Worm (Caenorhabditis elegans) whole organism, early embryonic: Measurements from ENCODE around the gene clec-124.
"Not testable (repeated sequence)": the region's sequence is repeated elsewhere in the genome, so short reads cannot be mapped to it uniquely, and the experiment has no call there.

Experiments
- B0310.2 ChIP-seq: sonication (generic microtip); optimal IDR thresholded peaks from 2 replicates; lab custom pipeline; 2016; ENCODE audit warnings: mild to moderate bottlenecking, missing genetic modification characterization, missing compliant biosample characterization
- F13C5.2 ChIP-seq: sonication (generic microtip); optimal IDR thresholded peaks from 2 replicates; lab custom pipeline; 2017; ENCODE audit warnings: mild to moderate bottlenecking, missing genetic modification characterization, inconsistent platforms, missing compliant biosample characterization
- aly-1 ChIP-seq: sonication (generic microtip); optimal IDR thresholded peaks from 2 replicates; lab custom pipeline; 2016; ENCODE audit warnings: missing genetic modification characterization, missing compliant biosample characterization
- ama-1 ChIP-seq: fragments of 150-350 bp; optimal IDR thresholded peaks from 2 replicates; lab custom pipeline; 2014
- ceh-13 ChIP-seq: fragments of 200-800 bp; sonication (Bioruptor generic); optimal IDR thresholded peaks from 2 replicates; lab custom pipeline; 2018; ENCODE audit warnings: mild to moderate bottlenecking, missing genetic modification characterization, missing compliant biosample characterization
- ceh-36 ChIP-seq: sonication (generic microtip); optimal IDR thresholded peaks from 2 replicates; lab custom pipeline; 2016; ENCODE audit warnings: missing genetic modification characterization, inconsistent platforms, missing compliant biosample characterization
- ets-7 ChIP-seq: sonication (generic microtip); optimal IDR thresholded peaks from 2 replicates; lab custom pipeline; 2016; ENCODE audit warnings: missing genotype, missing genetic modification characterization, missing compliant biosample characterization
- flt-1 ChIP-seq: fragments of 200-800 bp; sonication (Bioruptor generic); IDR thresholded peaks from 2 replicates; pipeline ENCODE4 v1.3.6; 2022; ENCODE audit warnings: missing genetic modification characterization, missing compliant biosample characterization
- hmbx-1 ChIP-seq: sonication (generic microtip); optimal IDR thresholded peaks from 2 replicates; lab custom pipeline; 2016; ENCODE audit warnings: mild to moderate bottlenecking, missing genetic modification characterization, missing compliant biosample characterization
- hmg-4 ChIP-seq: fragments of 200-800 bp; sonication (Bioruptor generic); optimal IDR thresholded peaks from 2 replicates; lab custom pipeline; 2018; ENCODE audit warnings: mild to moderate bottlenecking, missing genetic modification characterization, missing compliant biosample characterization
- hnd-1 ChIP-seq: sonication (generic microtip); optimal IDR thresholded peaks from 2 replicates; lab custom pipeline; 2016; ENCODE audit warnings: missing genetic modification characterization, missing compliant biosample characterization
- pes-1 ChIP-seq: fragments of 200-800 bp; sonication (Bioruptor generic); IDR thresholded peaks from 2 replicates; pipeline ENCODE4 v1.3.6; 2022; ENCODE audit warnings: missing genetic modification reagents, missing genetic modification characterization, missing compliant biosample characterization
- scrt-1 ChIP-seq: fragments of 200-800 bp; sonication (Bioruptor generic); IDR thresholded peaks from 2 replicates; pipeline ENCODE4 v1.3.6; 2022; ENCODE audit warnings: missing genetic modification characterization, missing compliant biosample characterization
- sea-1 ChIP-seq: fragments of 200-800 bp; sonication (Bioruptor generic); conservative IDR thresholded peaks from 2 replicates; pipeline ENCODE4 v1.3.6; 2022; ENCODE audit warnings: missing genetic modification characterization, missing compliant biosample characterization
- tbx-11 ChIP-seq: fragments of 200-800 bp; sonication (Bioruptor generic); IDR thresholded peaks from 2 replicates; pipeline ENCODE4 v1.3.6; 2022; ENCODE audit warnings: missing genetic modification characterization, missing compliant biosample characterization
- tbx-37 ChIP-seq: fragments of 200-800 bp; sonication (Bioruptor generic); conservative IDR thresholded peaks from 2 replicates; pipeline ENCODE4 v1.3.6; 2022; ENCODE audit warnings: missing genetic modification reagents, missing genetic modification characterization, missing compliant biosample characterization
- tra-4 ChIP-seq: sonication (generic microtip); optimal IDR thresholded peaks from 2 replicates; lab custom pipeline; 2017; ENCODE audit warnings: missing genetic modification characterization, missing compliant biosample characterization

Gene clec-124

DNA sequence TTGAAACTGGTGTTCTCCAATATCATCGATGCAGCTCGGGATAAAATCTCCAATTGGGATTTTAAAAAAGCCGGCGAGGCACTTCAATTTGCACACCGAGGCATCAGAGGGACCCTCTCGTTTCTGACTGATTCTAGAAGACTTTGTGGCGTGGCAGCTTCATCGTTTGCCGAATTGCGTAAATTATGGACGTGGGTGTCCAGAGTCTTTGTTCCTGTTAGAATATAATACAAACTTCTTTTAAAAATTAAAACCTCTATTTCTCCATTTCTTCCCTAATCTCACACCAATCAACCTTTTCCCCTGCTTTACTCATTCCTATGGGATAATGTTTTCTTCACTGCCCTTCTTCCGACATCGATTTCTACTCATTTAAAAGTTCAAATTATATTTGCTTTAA, 39.1 kb upstream of the clec-124 start, which contains the start of gene ZC239.5:
ZC239.5 (plus strand) TSS at position 301 of the 400 bp plus-strand sequence.
- TF ChIP-seq F13C5.2 (tag; lab: Kevin White, UChicago): no peak
- TF ChIP-seq ets-7 (tag; lab: Kevin White, UChicago): no peak
- TF ChIP-seq ama-1 (lab: Kevin White, UChicago): no peak
- TF ChIP-seq flt-1 (GFP tag; lab: Robert Waterston, UW): no peak
- TF ChIP-seq ceh-36 (tag; lab: Kevin White, UChicago): no peak
- no peak for TF ChIP-seq hmbx-1
- TF ChIP-seq pes-1 (GFP tag; lab: Robert Waterston, UW): no peak
- TF ChIP-seq hnd-1 (tag; lab: Kevin White, UChicago): no peak
- no peak for TF ChIP-seq tbx-37 (GFP tag; lab: Robert Waterston, UW)

ce11 chrII:3213898-3214297, 35.6 kb upstream of the clec-124 start, which contains the start of gene ZC239.4:
Gene ZC239.4, plus strand, starts transcription at chrII:3214198.
- no peak for TF ChIP-seq flt-1 (GFP tag; lab: Robert Waterston, UW)
- no peak for TF ChIP-seq aly-1
- no peak for TF ChIP-seq tbx-11 (GFP tag; lab: Robert Waterston, UW)
- no peak for TF ChIP-seq sea-1 (GFP tag; lab: Robert Waterston, UW)
- TF ChIP-seq F13C5.2 (tag; lab: Kevin White, UChicago): no peak
- no peak for TF ChIP-seq ama-1 (lab: Kevin White, UChicago)
- no peak for TF ChIP-seq ets-7 (tag; lab: Kevin White, UChicago)
- TF ChIP-seq scrt-1 (GFP tag; lab: Robert Waterston, UW): no peak
- TF ChIP-seq hmbx-1: no peak
- TF ChIP-seq tbx-37 (GFP tag; lab: Robert Waterston, UW): no peak

ce11 chrII:3215762-3216161, 33.7 kb upstream of the clec-124 start, which contains the start of gene ZC239.3:
Gene ZC239.3, plus strand, starts transcription at chrII:3216062.
- not testable (repeated sequence) for TF ChIP-seq tbx-11 (GFP tag; lab: Robert Waterston, UW); sea-1 (GFP tag; lab: Robert Waterston, UW); hmg-4 (GFP tag; lab: Kevin White, UChicago)

DNA sequence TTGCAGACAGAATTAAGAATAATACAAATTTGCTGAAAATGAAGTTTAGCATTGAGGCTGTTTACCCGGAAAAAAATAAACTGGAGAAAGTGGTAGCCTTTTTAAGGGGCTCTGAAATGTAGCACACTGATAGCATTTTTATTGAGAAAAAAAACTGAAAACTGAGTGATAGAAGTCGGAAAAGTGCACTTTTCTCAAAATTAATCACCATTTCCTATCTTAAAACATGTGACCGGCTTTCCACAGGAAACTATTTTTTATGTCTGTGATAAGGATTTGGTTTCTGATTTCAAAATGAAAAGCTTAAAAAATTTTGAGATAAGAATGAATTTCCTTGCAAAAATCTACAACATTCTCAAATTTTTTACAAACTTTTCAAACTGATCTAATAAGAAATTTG, 28.8 kb upstream of the clec-124 start, which contains the start of gene ZC239.22:
ZC239.22 (minus strand) TSS at position 101 of the 400 bp plus-strand sequence.
- TF ChIP-seq ama-1 (lab: Kevin White, UChicago) (no peak), B0310.2 (tag; lab: Kevin White, UChicago) (no peak), F13C5.2 (tag; lab: Kevin White, UChicago) (no peak), tbx-37 (GFP tag; lab: Robert Waterston, UW) (no peak), aly-1 (no peak), ceh-36 (tag; lab: Kevin White, UChicago) (no peak)

ce11 chrII:3221730-3222129, 27.8 kb upstream of the clec-124 start, which contains the start of gene ZC239.14:
Gene ZC239.14, minus strand, starts transcription at chrII:3222034.
- no peak for TF ChIP-seq tbx-37 (GFP tag; lab: Robert Waterston, UW)
- TF ChIP-seq hmbx-1: no peak
- no peak for TF ChIP-seq F13C5.2 (tag; lab: Kevin White, UChicago)
- no peak for TF ChIP-seq B0310.2 (tag; lab: Kevin White, UChicago)
- no peak for TF ChIP-seq ceh-36 (tag; lab: Kevin White, UChicago)
- TF ChIP-seq pes-1 (GFP tag; lab: Robert Waterston, UW): no peak
- no peak for TF ChIP-seq ets-7 (tag; lab: Kevin White, UChicago)

ce11 chrII:3222686-3223085, 26.8 kb upstream of the clec-124 start, which contains the start of gene ZC239.13:
Gene ZC239.13, minus strand, starts transcription at chrII:3222839.
- no peak for TF ChIP-seq B0310.2 (tag; lab: Kevin White, UChicago)
- TF ChIP-seq tbx-11 (GFP tag; lab: Robert Waterston, UW): no peak
- no peak for TF ChIP-seq ama-1 (lab: Kevin White, UChicago)
- no peak for TF ChIP-seq scrt-1 (GFP tag; lab: Robert Waterston, UW)
- TF ChIP-seq flt-1 (GFP tag; lab: Robert Waterston, UW): no peak
- no peak for TF ChIP-seq hmg-4 (GFP tag; lab: Kevin White, UChicago)

DNA sequence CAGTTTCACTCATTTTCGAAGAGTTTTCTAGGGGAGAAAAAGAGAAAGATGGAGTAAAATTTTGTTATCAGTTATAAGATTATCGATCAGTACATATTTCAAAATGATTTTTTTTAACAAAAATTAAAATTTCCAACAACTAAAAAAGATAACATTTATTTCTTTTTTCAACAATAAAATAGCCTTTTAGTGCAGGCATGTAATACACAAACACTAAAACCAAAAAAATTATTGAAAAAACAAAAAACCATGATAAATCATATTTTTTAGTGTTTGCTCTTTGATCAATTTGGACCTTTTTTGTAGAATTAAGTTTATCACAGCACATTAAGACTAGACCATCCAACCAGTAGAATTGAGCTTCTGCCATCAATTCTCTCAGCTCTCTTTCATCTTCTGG, 24.9 kb upstream of the clec-124 start, which contains the start of gene ZC239.15:
ZC239.15 (minus strand) TSS at position 101 of the 400 bp plus-strand sequence.
- TF ChIP-seq F13C5.2 (tag; lab: Kevin White, UChicago) (no peak), sea-1 (GFP tag; lab: Robert Waterston, UW) (no peak), tra-4 (tag; lab: Kevin White, UChicago) (no peak), ceh-13 (GFP tag; lab: Kevin White, UChicago) (no peak)

DNA sequence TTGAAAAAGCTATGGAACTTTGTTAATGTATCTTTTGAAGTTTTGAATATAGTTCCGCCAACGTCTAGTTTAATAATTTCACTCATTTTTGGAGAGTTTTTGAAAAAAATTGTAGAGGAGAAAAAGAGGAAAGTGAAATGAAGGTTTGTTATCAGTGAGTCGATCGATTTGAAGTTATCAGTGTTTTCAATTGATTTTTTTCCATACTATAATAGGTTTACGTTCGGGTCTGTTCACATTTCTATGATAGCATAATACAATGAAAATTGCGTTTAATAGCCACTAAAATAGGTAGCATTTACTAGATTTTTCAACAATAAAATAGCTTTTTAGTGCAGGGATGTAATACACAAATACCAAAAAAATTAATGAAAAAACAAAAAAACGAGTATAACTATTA, 24.3 kb upstream of the clec-124 start, which contains the start of gene ZC239.16:
ZC239.16 (minus strand) TSS at position 120 of the 400 bp plus-strand sequence.
- TF ChIP-seq F13C5.2 (tag; lab: Kevin White, UChicago): no peak
- TF ChIP-seq ceh-13 (GFP tag; lab: Kevin White, UChicago): no peak
- TF ChIP-seq ceh-36 (tag; lab: Kevin White, UChicago): no peak

ce11 chrII:3225780-3226179, 23.7 kb upstream of the clec-124 start, which contains the start of gene ZC239.17:
Gene ZC239.17, minus strand, starts transcription at chrII:3225880.
- TF ChIP-seq hnd-1 (tag; lab: Kevin White, UChicago) (no peak), aly-1 (no peak), tbx-11 (GFP tag; lab: Robert Waterston, UW) (no peak), ama-1 (lab: Kevin White, UChicago) (no peak), pes-1 (GFP tag; lab: Robert Waterston, UW) (no peak), B0310.2 (tag; lab: Kevin White, UChicago) (no peak), scrt-1 (GFP tag; lab: Robert Waterston, UW) (no peak), hmbx-1 (no peak), sea-1 (GFP tag; lab: Robert Waterston, UW) (no peak), ceh-13 (GFP tag; lab: Kevin White, UChicago) (no peak), tbx-37 (GFP tag; lab: Robert Waterston, UW) (no peak), tra-4 (tag; lab: Kevin White, UChicago) (no peak), hmg-4 (GFP tag; lab: Kevin White, UChicago) (no peak), flt-1 (GFP tag; lab: Robert Waterston, UW) (no peak), ceh-36 (tag; lab: Kevin White, UChicago) (no peak), ets-7 (tag; lab: Kevin White, UChicago) (no peak), F13C5.2 (tag; lab: Kevin White, UChicago) (no peak)
